Worm (Caenorhabditis elegans) whole organism, L2 larva: ENCODE measurements around the gene AH6.3.

Experiments used
- C34F6.9 ChIP-seq: fragments of 150-350 bp; optimal IDR thresholded peaks from 2 replicates; lab custom pipeline; 2014; ENCODE audit warnings: missing biosample characterization, missing genetic modification characterization
- R02D3.7 ChIP-seq: fragments of 150-350 bp; optimal IDR thresholded peaks from 2 replicates; lab custom pipeline; 2014; ENCODE audit warnings: missing biosample characterization, missing genetic modification characterization
- Y55F3AM.14 ChIP-seq: fragments of 200-800 bp; sonication (Bioruptor generic); optimal IDR thresholded peaks from 2 replicates; lab custom pipeline; 2018; ENCODE audit warnings: mild to moderate bottlenecking, missing genetic modification characterization, missing compliant biosample characterization
- ZK546.5 ChIP-seq: sonication (generic microtip); optimal IDR thresholded peaks from 2 replicates; lab custom pipeline; 2017; ENCODE audit warnings: missing biosample characterization, missing genetic modification characterization
- ceh-16 ChIP-seq: fragments of 150-350 bp; optimal IDR thresholded peaks from 2 replicates; lab custom pipeline; 2014; ENCODE audit warnings: missing biosample characterization, missing genetic modification characterization
- ceh-82 ChIP-seq: fragments of 150-350 bp; optimal IDR thresholded peaks from 2 replicates; lab custom pipeline; 2014; ENCODE audit warnings: missing biosample characterization, missing genetic modification characterization
- elt-1 ChIP-seq: fragments of 150-350 bp; optimal IDR thresholded peaks from 2 replicates; lab custom pipeline; 2014; ENCODE audit warnings: missing biosample characterization, missing genetic modification characterization
- gmeb-1 ChIP-seq: fragments of 150-350 bp; optimal IDR thresholded peaks from 2 replicates; lab custom pipeline; 2014; ENCODE audit warnings: missing biosample characterization, missing genetic modification characterization
- lin-13 ChIP-seq: fragments of 150-350 bp; optimal IDR thresholded peaks from 2 replicates; lab custom pipeline; 2014; ENCODE audit warnings: missing biosample characterization, missing genetic modification reagents, missing genetic modification characterization
- nhr-129 ChIP-seq: fragments of 150-350 bp; optimal IDR thresholded peaks from 2 replicates; lab custom pipeline; 2014; ENCODE audit warnings: missing biosample characterization, missing genetic modification characterization
- nhr-21 ChIP-seq: fragments of 150-350 bp; optimal IDR thresholded peaks from 2 replicates; lab custom pipeline; 2014; ENCODE audit warnings: missing biosample characterization, missing genetic modification characterization
- nhr-23 ChIP-seq: fragments of 150-350 bp; optimal IDR thresholded peaks from 2 replicates; lab custom pipeline; 2014; ENCODE audit warnings: missing biosample characterization, missing genetic modification reagents, missing genetic modification characterization
- nhr-237 ChIP-seq: fragments of 150-350 bp; optimal IDR thresholded peaks from 2 replicates; lab custom pipeline; 2014; ENCODE audit warnings: missing biosample characterization, missing genetic modification characterization
- nhr-25 ChIP-seq: fragments of 150-350 bp; sonication (generic microtip); optimal IDR thresholded peaks from 3 replicates; lab custom pipeline; 2014; ENCODE audit warnings: missing biosample characterization, missing genetic modification characterization
- nhr-77 ChIP-seq: fragments of 150-350 bp; optimal IDR thresholded peaks from 2 replicates; lab custom pipeline; 2014; ENCODE audit warnings: missing biosample characterization, missing genetic modification characterization
- peb-1 ChIP-seq: fragments of 150-350 bp; optimal IDR thresholded peaks from 2 replicates; lab custom pipeline; 2014; ENCODE audit warnings: missing biosample characterization, missing genetic modification characterization
- sem-4 ChIP-seq: fragments of 150-350 bp; optimal IDR thresholded peaks from 2 replicates; lab custom pipeline; 2014; ENCODE audit warnings: missing biosample characterization, missing genetic modification reagents, missing genetic modification characterization
- skn-1 ChIP-seq: sonication (generic microtip); optimal IDR thresholded peaks from 2 replicates; lab custom pipeline; 2017; ENCODE audit warnings: missing biosample characterization, missing genetic modification characterization
- sma-3 ChIP-seq: sonication (generic microtip); optimal IDR thresholded peaks from 2 replicates; lab custom pipeline; 2016; ENCODE audit warnings: missing genetic modification reagents, missing genetic modification characterization, missing compliant biosample characterization
- sma-9 ChIP-seq, 2 experiments: fragments of 150-350 bp in 1 of 2; sonication (generic microtip) in 1 of 2; optimal IDR thresholded peaks; 2 replicates each; lab custom pipeline; 2014 to 2016; ENCODE audit warnings: missing genetic modification characterization in 2 of 2, mild to moderate bottlenecking in 1 of 2, missing biosample characterization in 1 of 2, missing compliant biosample characterization in 1 of 2, missing genetic modification reagents in 1 of 2, moderate library complexity in 1 of 2
- unc-62 ChIP-seq: fragments of 150-350 bp; optimal IDR thresholded peaks from 2 replicates; lab custom pipeline; 2014; ENCODE audit warnings: missing biosample characterization, missing genetic modification reagents, missing genetic modification characterization
- ztf-4 ChIP-seq: fragments of 150-350 bp; optimal IDR thresholded peaks from 2 replicates; lab custom pipeline; 2014; ENCODE audit warnings: missing biosample characterization, missing genetic modification characterization

AH6.3 gene

DNA sequence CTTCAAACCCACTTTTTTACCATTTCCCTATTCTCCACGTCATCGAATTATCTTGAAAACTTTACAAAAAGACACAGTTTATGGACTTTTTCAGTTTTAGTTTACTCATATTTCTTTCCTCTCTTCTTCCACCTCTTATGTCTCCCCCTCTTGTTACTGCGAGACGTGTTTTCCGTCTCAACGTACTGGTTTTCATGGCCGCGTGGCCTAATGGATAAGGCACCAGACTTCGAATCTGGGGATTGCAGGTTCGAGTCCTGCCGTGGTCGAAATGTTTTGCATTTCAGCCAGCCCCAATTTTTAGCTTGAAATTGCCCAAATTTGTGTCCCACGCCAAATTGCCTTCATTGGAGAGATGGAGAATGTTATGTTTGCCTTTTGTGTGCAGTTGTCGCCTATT is 47.2 kb downstream of the AH6.3 start (continued):
- no peak for TF ChIP-seq nhr-77 (tag; lab: Kevin White, UChicago)
- TF ChIP-seq nhr-23 (tag; lab: Kevin White, UChicago): no peak
- TF ChIP-seq peb-1: no peak
- peak; percentile 58 for TF ChIP-seq nhr-25 (tag; lab: Kevin White, UChicago)
- peak; percentile 32 for TF ChIP-seq gmeb-1 (tag; lab: Kevin White, UChicago)
- TF ChIP-seq C34F6.9 (tag; lab: Kevin White, UChicago): no peak
- no peak for TF ChIP-seq elt-1 (tag; lab: Kevin White, UChicago)
- TF ChIP-seq lin-13 (GFP tag; lab: Kevin White, UChicago): peak; percentile 17
- peak; percentile 58 for TF ChIP-seq sma-9 (GFP tag; optimal IDR thresholded peaks at IDR 0.05; lab: Kevin White, UChicago)
- no peak for TF ChIP-seq sma-9 (tag; optimal IDR thresholded peaks at IDR 0.05; lab: Kevin White, UChicago)
- no peak for TF ChIP-seq ceh-82 (tag; lab: Kevin White, UChicago)
- no peak for TF ChIP-seq unc-62 (GFP tag; lab: Kevin White, UChicago)
- TF ChIP-seq sma-3: peak; percentile 46
- no peak for TF ChIP-seq ZK546.5 (tag; lab: Kevin White, UChicago)
- no peak for TF ChIP-seq ztf-4 (tag; lab: Kevin White, UChicago)
- peak; percentile 68 for TF ChIP-seq nhr-129 (tag; lab: Kevin White, UChicago)
- TF ChIP-seq R02D3.7 (tag; lab: Kevin White, UChicago): no peak
- no peak for TF ChIP-seq Y55F3AM.14 (GFP tag; lab: Kevin White, UChicago)
- no peak for TF ChIP-seq nhr-237
- TF ChIP-seq skn-1: no peak
- peak; percentile 18 for TF ChIP-seq nhr-21 (tag; lab: Kevin White, UChicago)
- no peak for TF ChIP-seq ceh-16 (tag; lab: Kevin White, UChicago)
- TF ChIP-seq sem-4 (tag; lab: Kevin White, UChicago): no peak
